Fruit fly (Drosophila melanogaster) whole organism, embryonic: ENCODE measurements around the gene CG32192.

ENCODE experiments used
- Blimp-1 ChIP-seq: fragments of 200-800 bp; sonication (Bioruptor generic); optimal IDR thresholded peaks from 3 replicates; lab custom pipeline; 2018; ENCODE audit warnings: missing biosample characterization, missing genetic modification characterization, mild to moderate bottlenecking, moderate library complexity, missing genetic modification reagents
- CG10267 ChIP-seq: fragments of 200-800 bp; sonication (Bioruptor generic); optimal IDR thresholded peaks from 2 replicates; lab custom pipeline; 2018; ENCODE audit warnings: missing biosample characterization, mild to moderate bottlenecking, missing genetic modification characterization, moderate library complexity
- CG10543 ChIP-seq: fragments of 200-800 bp; sonication (Bioruptor generic); optimal IDR thresholded peaks from 3 replicates; lab custom pipeline; 2017; ENCODE audit warnings: missing biosample characterization, mild to moderate bottlenecking, missing genetic modification characterization, moderate library complexity
- CG10565 ChIP-seq: fragments of 200-800 bp; sonication (Bioruptor generic); optimal IDR thresholded peaks from 3 replicates; lab custom pipeline; 2016; ENCODE audit warnings: missing biosample characterization, mild to moderate bottlenecking, missing genetic modification characterization
- CG10959 ChIP-seq: fragments of 200-800 bp; sonication (Bioruptor generic); IDR thresholded peaks from 2 replicates; pipeline ENCODE4 v1.3.6; 2022; ENCODE audit warnings: missing biosample characterization, missing genetic modification characterization
- CG14667 ChIP-seq: fragments of 200-800 bp; sonication (Bioruptor generic); IDR thresholded peaks from 2 replicates; pipeline ENCODE4 v1.3.6; 2022; ENCODE audit warnings: missing biosample characterization, missing genetic modification characterization
- CG15696 ChIP-seq: fragments of 200-800 bp; sonication (Bioruptor generic); optimal IDR thresholded peaks from 2 replicates; lab custom pipeline; 2019; ENCODE audit warnings: missing biosample characterization, mild to moderate bottlenecking, missing genetic modification characterization, moderate library complexity
- CG16863 ChIP-seq: fragments of 200-800 bp; sonication (Bioruptor generic); optimal IDR thresholded peaks from 3 replicates; lab custom pipeline; 2016; ENCODE audit warnings: missing biosample characterization, missing genetic modification characterization
- CG17568 ChIP-seq: fragments of 200-800 bp; sonication (Bioruptor generic); optimal IDR thresholded peaks from 2 replicates; lab custom pipeline; 2018; ENCODE audit warnings: missing biosample characterization, mild to moderate bottlenecking, missing genetic modification characterization, moderate library complexity
- CG17612 ChIP-seq: fragments of 200-800 bp; sonication (Bioruptor generic); IDR thresholded peaks from 2 replicates; pipeline ENCODE4 v1.3.6; 2022; ENCODE audit warnings: missing biosample characterization, missing genetic modification characterization
- CG30403 ChIP-seq: fragments of 200-800 bp; sonication (Bioruptor generic); optimal IDR thresholded peaks from 3 replicates; lab custom pipeline; 2016; ENCODE audit warnings: missing biosample characterization, missing genetic modification characterization
- CG31224 ChIP-seq: fragments of 200-800 bp; sonication (Bioruptor generic); IDR thresholded peaks from 2 replicates; pipeline ENCODE4 v1.3.6; 2022; ENCODE audit warnings: missing biosample characterization, missing genetic modification characterization
- CG3407 ChIP-seq: fragments of 200-800 bp; sonication (Bioruptor generic); optimal IDR thresholded peaks from 2 replicates; lab custom pipeline; 2018; ENCODE audit warnings: missing biosample characterization, mild to moderate bottlenecking, missing genetic modification characterization
- CG34224 ChIP-seq: fragments of 200-800 bp; sonication (Bioruptor generic); IDR thresholded peaks from 3 replicates; pipeline ENCODE4 v1.3.6; 2022; ENCODE audit warnings: missing biosample characterization, missing genetic modification characterization; ENCODE audit not compliant: partially characterized antibody
- CG42726 ChIP-seq: fragments of 200-800 bp; sonication (Bioruptor generic); IDR thresholded peaks from 2 replicates; pipeline ENCODE4 v1.3.6; 2022; ENCODE audit warnings: missing biosample characterization, missing genetic modification characterization; ENCODE audit not compliant: partially characterized antibody
- CG4617 ChIP-seq: fragments of 200-800 bp; sonication (Bioruptor generic); optimal IDR thresholded peaks from 3 replicates; lab custom pipeline; 2016; ENCODE audit warnings: missing biosample characterization, missing genetic modification characterization, borderline replicate concordance
- CG6683 ChIP-seq: fragments of 200-800 bp; sonication (Bioruptor generic); optimal IDR thresholded peaks from 2 replicates; lab custom pipeline; 2017; ENCODE audit warnings: missing biosample characterization, mild to moderate bottlenecking, missing genetic modification characterization, missing genetic modification reagents
- CG7271 ChIP-seq: fragments of 200-800 bp; sonication (Bioruptor generic); optimal IDR thresholded peaks from 2 replicates; lab custom pipeline; 2018; ENCODE audit warnings: missing biosample characterization, mild to moderate bottlenecking, missing genetic modification characterization, moderate library complexity
- CG7786 ChIP-seq: fragments of 200-800 bp; sonication (Bioruptor generic); optimal IDR thresholded peaks from 2 replicates; lab custom pipeline; 2016; ENCODE audit warnings: missing biosample characterization, missing genetic modification characterization
- CG7963 ChIP-seq: fragments of 200-800 bp; sonication (Bioruptor generic); IDR thresholded peaks from 3 replicates; pipeline ENCODE4 v1.3.6; 2022; ENCODE audit warnings: missing biosample characterization, missing genetic modification characterization; ENCODE audit not compliant: partially characterized antibody
- CG8281 ChIP-seq: fragments of 200-800 bp; sonication (Bioruptor generic); optimal IDR thresholded peaks from 2 replicates; lab custom pipeline; 2018; ENCODE audit warnings: missing biosample characterization, mild to moderate bottlenecking, missing genetic modification characterization, moderate library complexity
- CG9437 ChIP-seq: fragments of 200-800 bp; sonication (Bioruptor generic); optimal IDR thresholded peaks from 2 replicates; lab custom pipeline; 2018; ENCODE audit warnings: missing biosample characterization, mild to moderate bottlenecking, missing genetic modification characterization
- CHES-1-like ChIP-seq: fragments of 200-800 bp; sonication (Bioruptor generic); optimal IDR thresholded peaks from 2 replicates; lab custom pipeline; 2016; ENCODE audit warnings: missing biosample characterization, missing genetic modification characterization
- E2f1 ChIP-seq: fragments of 200-800 bp; sonication (Bioruptor generic); IDR thresholded peaks from 2 replicates; pipeline ENCODE4 v1.3.6; 2022; ENCODE audit warnings: missing biosample characterization, missing genetic modification characterization
- Ets97D ChIP-seq: fragments of 200-800 bp; sonication (Bioruptor generic); optimal IDR thresholded peaks from 3 replicates; lab custom pipeline; 2016; ENCODE audit warnings: missing biosample characterization, missing genetic modification characterization
- Fer1 ChIP-seq: fragments of 200-800 bp; sonication (Bioruptor generic); optimal IDR thresholded peaks from 2 replicates; lab custom pipeline; 2017; ENCODE audit warnings: missing biosample characterization, mild to moderate bottlenecking, missing genetic modification characterization
- Fer3 ChIP-seq: fragments of 200-800 bp; sonication (Bioruptor generic); optimal IDR thresholded peaks from 2 replicates; lab custom pipeline; 2018; ENCODE audit warnings: missing biosample characterization, mild to moderate bottlenecking, missing genetic modification characterization, moderate library complexity
- Hr39 ChIP-seq: fragments of >200 bp; optimal IDR thresholded peaks from 2 replicates; lab custom pipeline; 2017
- Med ChIP-seq: fragments of 200-800 bp; sonication (Bioruptor generic); peaks from one replicate; lab custom pipeline; 2016; ENCODE audit warnings: missing biosample characterization, missing genetic modification characterization, mild to moderate bottlenecking, inconsistent platforms, moderate library complexity
- Oli ChIP-seq: fragments of 200-800 bp; sonication (Bioruptor generic); optimal IDR thresholded peaks from 2 replicates; lab custom pipeline; 2018; ENCODE audit warnings: missing biosample characterization, mild to moderate bottlenecking, missing genetic modification characterization, moderate library complexity
- Rx ChIP-seq: fragments of 200-800 bp; sonication (Bioruptor generic); IDR thresholded peaks from 2 replicates; pipeline ENCODE4 v1.3.6; 2022; ENCODE audit warnings: missing biosample characterization, missing genetic modification characterization
- Side ChIP-seq: fragments of 200-800 bp; sonication (Bioruptor generic); optimal IDR thresholded peaks from 2 replicates; lab custom pipeline; 2016; ENCODE audit warnings: missing biosample characterization, missing genetic modification characterization
- Sry-β ChIP-seq: fragments of 200-800 bp; sonication (Bioruptor generic); optimal IDR thresholded peaks from 2 replicates; lab custom pipeline; 2018; ENCODE audit warnings: missing biosample characterization, mild to moderate bottlenecking, missing genetic modification characterization, moderate library complexity
- ap ChIP-seq: fragments of 200-800 bp; sonication (Bioruptor generic); IDR thresholded peaks from 2 replicates; pipeline ENCODE4 v1.3.6; 2022; ENCODE audit warnings: missing biosample characterization, missing genetic modification characterization
- ato ChIP-seq: fragments of 200-800 bp; sonication (Bioruptor generic); IDR thresholded peaks from 2 replicates; pipeline ENCODE4 v1.3.6; 2022; ENCODE audit warnings: missing biosample characterization, missing genetic modification characterization; ENCODE audit not compliant: partially characterized antibody
- bowl ChIP-seq: fragments of 200-800 bp; sonication (Bioruptor generic); IDR thresholded peaks from 2 replicates; pipeline ENCODE4 v1.3.6; 2022; ENCODE audit warnings: missing biosample characterization, missing genetic modification characterization
- fd102C ChIP-seq: fragments of 200-800 bp; sonication (Bioruptor generic); optimal IDR thresholded peaks from 2 replicates; lab custom pipeline; 2018; ENCODE audit warnings: missing biosample characterization, mild to moderate bottlenecking, missing genetic modification characterization, moderate library complexity
- gce ChIP-seq: fragments of 200-800 bp; sonication (Bioruptor generic); IDR thresholded peaks from 3 replicates; pipeline ENCODE4 v1.3.6; 2022; ENCODE audit warnings: missing biosample characterization, missing genetic modification characterization
- hb ChIP-seq: fragments of 200-800 bp; sonication (Bioruptor generic); IDR thresholded peaks from 3 replicates; pipeline ENCODE4 v1.3.6; 2022; ENCODE audit warnings: missing biosample characterization, missing genetic modification characterization; ENCODE audit not compliant: partially characterized antibody
- nom ChIP-seq: fragments of 200-800 bp; sonication (Bioruptor generic); optimal IDR thresholded peaks from 2 replicates; lab custom pipeline; 2017; ENCODE audit warnings: missing biosample characterization, missing genetic modification characterization, mild to moderate bottlenecking, moderate library complexity, missing genetic modification reagents
- p53 ChIP-seq: fragments of 200-800 bp; sonication (Bioruptor generic); optimal IDR thresholded peaks from 2 replicates; lab custom pipeline; 2016; ENCODE audit warnings: missing biosample characterization, missing genetic modification characterization
- pfk ChIP-seq: fragments of 200-800 bp; sonication (Bioruptor generic); optimal IDR thresholded peaks from 2 replicates; lab custom pipeline; 2018; ENCODE audit warnings: missing biosample characterization, mild to moderate bottlenecking, missing genetic modification characterization, moderate library complexity
- pita ChIP-seq: fragments of 200-800 bp; sonication (Bioruptor generic); optimal IDR thresholded peaks from 2 replicates; lab custom pipeline; 2017; ENCODE audit warnings: missing biosample characterization, mild to moderate bottlenecking, missing genetic modification characterization
- run ChIP-seq: fragments of 200-800 bp; sonication (Bioruptor generic); optimal IDR thresholded peaks from 3 replicates; lab custom pipeline; 2018; ENCODE audit warnings: missing biosample characterization, mild to moderate bottlenecking, missing genetic modification characterization
- slp2 ChIP-seq: fragments of 200-800 bp; sonication (Bioruptor generic); optimal IDR thresholded peaks from 2 replicates; lab custom pipeline; 2016; ENCODE audit warnings: missing biosample characterization, missing genetic modification characterization
- tgo ChIP-seq: fragments of 200-800 bp; sonication (Bioruptor generic); IDR thresholded peaks from 3 replicates; pipeline ENCODE4 v1.3.6; 2022; ENCODE audit warnings: missing biosample characterization, missing genetic modification characterization
- tna ChIP-seq: fragments of 200-800 bp; sonication (Bioruptor generic); IDR thresholded peaks from 2 replicates; pipeline ENCODE4 v1.3.6; 2022; ENCODE audit warnings: missing biosample characterization, missing genetic modification characterization; ENCODE audit not compliant: partially characterized antibody
- wek ChIP-seq: fragments of 200-800 bp; sonication (Bioruptor generic); optimal IDR thresholded peaks from 3 replicates; lab custom pipeline; 2018; ENCODE audit warnings: missing biosample characterization, mild to moderate bottlenecking, missing genetic modification characterization, moderate library complexity
- zen2 ChIP-seq: fragments of 200-800 bp; sonication (Bioruptor generic); IDR thresholded peaks from 3 replicates; pipeline ENCODE4 v1.3.6; 2022; ENCODE audit warnings: missing biosample characterization, missing genetic modification characterization; ENCODE audit not compliant: partially characterized antibody

Gene CG32192

DNA sequence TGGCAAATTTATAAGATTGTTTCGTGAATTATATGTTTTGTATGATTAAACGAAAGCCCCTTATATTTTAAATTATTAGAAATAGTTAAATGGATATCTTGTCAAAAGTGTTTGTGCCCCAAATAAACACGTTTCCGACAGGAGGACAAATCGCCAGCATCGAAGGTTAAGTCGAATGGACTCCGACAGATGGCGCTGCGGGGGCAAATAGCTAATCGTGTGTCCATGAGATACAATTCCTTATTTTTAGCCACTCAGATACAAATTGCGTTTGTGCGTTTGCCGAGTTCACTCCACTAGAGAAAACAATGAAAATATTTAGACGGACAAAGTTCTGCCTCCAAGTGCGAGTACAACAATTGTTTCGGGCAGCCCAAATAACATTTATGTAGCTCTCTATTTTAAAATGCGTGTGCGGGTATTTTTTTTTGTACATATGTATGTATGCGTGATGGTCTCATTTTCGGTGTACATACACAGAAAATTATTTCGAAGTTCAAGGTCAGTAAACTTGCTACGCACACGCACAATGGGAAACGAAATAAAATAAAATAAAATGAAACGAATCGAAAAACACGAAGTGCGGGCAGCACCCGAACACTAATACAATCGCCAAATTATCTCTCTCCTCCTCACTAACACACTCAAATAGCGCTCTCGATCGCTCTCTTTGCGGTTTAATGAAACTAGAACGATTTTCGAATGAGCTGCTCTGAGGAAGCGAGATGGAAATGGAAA, 23.8 kb upstream of the CG32192 start (continued):
- TF ChIP-seq CG3407 (GFP tag; lab: Kevin White, UChicago) (no peak), bowl (no peak), Fer3 (peak; percentile 6), CG7271 (tag; lab: Kevin White, UChicago) (no peak), pita (GFP tag; lab: Kevin White, UChicago) (no peak), CG10959 (GFP tag; lab: Robert Waterston, UW) (no peak), nom (GFP tag; lab: Kevin White, UChicago) (peak; percentile 78), slp2 (GFP tag; lab: Kevin White, UChicago) (no peak), gce (GFP tag; lab: Robert Waterston, UW) (no peak), CG4617 (GFP tag; lab: Kevin White, UChicago) (no peak), CG10565 (GFP tag; lab: Kevin White, UChicago) (no peak), CG9437 (GFP tag; lab: Kevin White, UChicago) (no peak), zen2 (GFP tag; lab: Robert Waterston, UW) (no peak), CG16863 (no peak), Blimp-1 (GFP tag; lab: Kevin White, UChicago) (peak; percentile 35), CG10543 (GFP tag; lab: Kevin White, UChicago) (peak; percentile 74), CG17612 (GFP tag; lab: Robert Waterston, UW) (no peak), ap (GFP tag; lab: Robert Waterston, UW) (no peak), CG7786 (GFP tag; lab: Kevin White, UChicago) (no peak), CG30403 (GFP tag; lab: Kevin White, UChicago) (no peak), Fer1 (GFP tag; lab: Kevin White, UChicago) (no peak), CG17568 (GFP tag; lab: Kevin White, UChicago) (no peak), CG34224 (GFP tag; lab: Robert Waterston, UW) (peak; percentile 14; the same call in 1 of the 3 replicates), CHES-1-like (peak; percentile 8), Hr39 (lab: Kevin White, UChicago) (no peak), CG10267 (no peak), tna (GFP tag; lab: Robert Waterston, UW) (no peak), Rx (GFP tag; lab: Robert Waterston, UW) (no peak), run (tag; lab: Kevin White, UChicago) (peak; percentile 17), CG8281 (tag; lab: Kevin White, UChicago) (no peak), CG42726 (no peak), ato (GFP tag; lab: Robert Waterston, UW) (no peak), tgo (GFP tag; lab: Robert Waterston, UW) (no peak), CG7963 (GFP tag; lab: Robert Waterston, UW) (no peak), fd102C (no peak), CG15696 (tag; lab: Kevin White, UChicago) (no peak), Side (GFP tag; lab: Kevin White, UChicago) (no peak), CG6683 (no peak), Med (GFP tag; lab: Kevin White, UChicago) (peak; percentile 78), wek (no peak), E2f1 (no peak), CG31224 (GFP tag; lab: Robert Waterston, UW) (no peak), Ets97D (GFP tag; lab: Kevin White, UChicago) (no peak), CG14667 (no peak), p53 (no peak), hb (GFP tag; lab: Robert Waterston, UW) (no peak), Sry-β (GFP tag; lab: Kevin White, UChicago) (no peak), Oli (tag; lab: Kevin White, UChicago) (no peak), pfk (no peak)
